Worm (Caenorhabditis elegans): ENCODE measurements around the gene dpy-30.

DNA sequence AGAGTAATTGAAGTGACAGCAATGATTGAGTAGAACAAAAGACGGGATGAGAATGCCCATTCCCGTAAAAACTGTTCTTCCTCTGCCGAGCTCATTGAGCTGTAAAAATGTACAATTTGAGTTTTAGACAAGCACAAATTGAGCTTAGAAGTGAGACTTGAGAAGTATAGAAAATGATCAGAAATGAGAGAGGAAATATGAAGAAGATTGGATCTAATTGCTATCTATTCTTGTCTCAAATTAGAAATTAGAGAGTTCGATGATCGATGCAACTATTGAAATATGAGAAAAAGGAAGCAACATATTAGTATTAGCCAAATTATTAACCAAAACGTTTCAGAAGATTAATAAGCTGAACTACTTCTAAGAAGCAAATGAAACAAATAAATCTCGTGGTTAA is 21.2 kb upstream of the dpy-30 start, which contains the start of gene ZK863.1:
- TF ChIP-seq lsy-2 (tag; optimal IDR thresholded peaks at IDR 0.05) (no peak), pha-4 (tag; optimal IDR thresholded peaks at IDR 0.05) (no peak), nhr-12 (tag; optimal IDR thresholded peaks at IDR 0.05) (no peak), ham-2 (GFP tag; optimal IDR thresholded peaks at IDR 0.05) (no peak), ztf-11 (tag; optimal IDR thresholded peaks at IDR 0.05) (no peak), blmp-1 (tag; optimal IDR thresholded peaks at IDR 0.05) (no peak), nhr-237 (tag; optimal IDR thresholded peaks at IDR 0.05) (no peak), elt-1 (tag; optimal IDR thresholded peaks at IDR 0.05; ENCODE audit: borderline replicate concordance, insufficient read depth) (no peak), elt-3 (tag; optimal IDR thresholded peaks at IDR 0.05) (no peak), unc-62 (GFP tag; optimal IDR thresholded peaks at IDR 0.05) (no peak)
